Worm (Caenorhabditis elegans): ENCODE results near the gene C09H5.7.

C09H5.7 gene

DNA sequence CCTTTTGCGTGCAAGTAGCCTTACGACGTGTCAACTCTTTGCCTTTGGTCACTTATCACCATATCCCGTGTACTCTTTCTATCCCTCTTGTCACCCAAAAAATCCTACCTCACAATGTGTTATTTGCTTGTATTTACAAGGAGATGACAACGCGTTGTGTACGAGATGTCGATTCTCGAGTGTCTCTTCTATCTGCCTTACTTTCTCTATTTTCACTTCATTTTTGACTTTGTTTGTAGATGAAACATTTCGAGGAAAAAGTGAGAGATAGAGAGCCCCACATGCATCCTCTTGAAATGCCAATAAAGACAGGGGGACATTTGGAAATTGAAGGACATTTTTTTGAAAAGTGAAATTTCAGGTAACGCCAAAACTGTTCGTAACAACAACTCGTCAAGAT is 25.8 kb upstream of the C09H5.7 start:
- TF ChIP-seq mxl-3 (GFP tag; optimal IDR thresholded peaks at IDR 0.05) (no peak), ama-1 (optimal IDR thresholded peaks at IDR 0.05) (no peak)

DNA sequence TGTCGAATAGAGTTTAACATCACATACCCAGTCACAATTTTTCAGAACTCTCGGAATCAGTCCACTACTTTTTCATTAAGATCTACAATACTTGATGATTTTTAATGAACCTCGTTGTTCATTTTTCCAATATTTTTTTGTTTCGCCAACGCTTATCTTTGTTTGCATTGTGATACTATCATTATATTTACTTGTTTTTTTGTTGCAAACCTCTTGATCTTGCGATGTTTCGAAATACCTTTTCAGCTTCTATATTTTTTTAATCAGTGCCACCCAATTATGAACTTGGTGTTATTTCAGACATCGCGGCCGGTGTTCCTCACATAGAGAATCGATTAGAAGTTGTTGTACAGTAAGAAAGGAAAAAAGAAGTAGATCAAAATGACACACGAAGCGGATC is 23.6 kb upstream of the C09H5.7 start, which contains the start of gene myo-5:
myo-5 (plus strand) TSS at position 301 of the 400 bp plus-strand sequence.
- TF ChIP-seq lin-38 (GFP tag; IDR thresholded peaks at IDR 0.05), result no peak
- TF ChIP-seq nhr-42 (GFP tag; IDR thresholded peaks at IDR 0.05), result no peak
- no peak for TF ChIP-seq hif-1 (tag; optimal IDR thresholded peaks at IDR 0.05)
- TF ChIP-seq ceh-62 (tag; optimal IDR thresholded peaks at IDR 0.05), result no peak
- TF ChIP-seq Y105C5A.15 (GFP tag; IDR thresholded peaks at IDR 0.05), result no peak
- no peak for TF ChIP-seq dpl-1 (GFP tag; optimal IDR thresholded peaks at IDR 0.05)
- no peak for TF ChIP-seq F37D6.2 (tag; optimal IDR thresholded peaks at IDR 0.05)
- TF ChIP-seq F49E8.2 (tag; optimal IDR thresholded peaks at IDR 0.05; ENCODE audit: borderline replicate concordance), result no peak
- no peak for TF ChIP-seq ceh-32 (tag; optimal IDR thresholded peaks at IDR 0.05; ENCODE audit: poor library complexity)
- no peak for TF ChIP-seq mep-1 (tag; optimal IDR thresholded peaks at IDR 0.05)
- no peak for TF ChIP-seq nhr-111 (GFP tag; optimal IDR thresholded peaks at IDR 0.05)
- TF ChIP-seq snpc-1.2 (GFP tag; IDR thresholded peaks at IDR 0.05), result no peak
- TF ChIP-seq mdl-1 (tag; optimal IDR thresholded peaks at IDR 0.05), result no peak
- TF ChIP-seq sdz-12 (GFP tag; optimal IDR thresholded peaks at IDR 0.05), result no peak
- TF ChIP-seq zfp-2 (tag; optimal IDR thresholded peaks at IDR 0.05), result no peak
- no peak for TF ChIP-seq nhr-6 (tag; optimal IDR thresholded peaks at IDR 0.05)
- no peak for TF ChIP-seq madf-5 (GFP tag; IDR thresholded peaks at IDR 0.05)

DNA sequence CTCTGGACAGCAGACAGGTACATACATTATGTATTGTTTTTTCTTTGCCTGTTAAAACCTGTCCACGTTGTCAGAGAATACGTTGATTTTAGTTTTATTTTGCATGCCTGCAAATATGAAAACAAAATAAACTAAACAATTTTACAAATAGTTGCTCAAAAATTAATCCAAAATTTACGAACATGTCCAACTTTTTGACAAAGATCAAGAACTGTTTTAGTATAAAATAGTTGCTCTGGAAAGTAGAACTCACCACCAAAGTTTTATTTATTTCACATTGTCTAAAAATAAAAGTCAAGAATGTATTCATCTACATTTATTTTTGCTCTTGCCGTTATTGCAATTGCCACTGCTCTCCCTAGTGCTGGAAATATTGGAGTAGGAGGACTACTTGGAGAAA is 19.4 kb upstream of the C09H5.7 start, which contains the start of gene srlf-16:
srlf-16 (plus strand) TSS at position 301 of the 400 bp plus-strand sequence.
- TF ChIP-seq hlh-11 (tag; optimal IDR thresholded peaks at IDR 0.05) (no peak), lim-7 (GFP tag; IDR thresholded peaks at IDR 0.05) (no peak), ctbp-1 (GFP tag; IDR thresholded peaks at IDR 0.05) (no peak), fkh-10 (GFP tag; optimal IDR thresholded peaks at IDR 0.05) (no peak), mxl-2 (GFP tag; conservative IDR thresholded peaks at IDR 0.05) (no peak), lin-1 (GFP tag; IDR thresholded peaks at IDR 0.05) (no peak), unc-62 (GFP tag; optimal IDR thresholded peaks at IDR 0.05 in 1 of 2) (no peak), unc-62 (tag; optimal IDR thresholded peaks at IDR 0.05) (no peak), dve-1 (tag; optimal IDR thresholded peaks at IDR 0.05; ENCODE audit: insufficient read depth) (no peak), aha-1 (tag) (no peak), egl-27 (tag; optimal IDR thresholded peaks at IDR 0.05) (no peak), F26F4.8 (GFP tag; conservative IDR thresholded peaks at IDR 0.05) (no peak), fos-1 (tag; optimal IDR thresholded peaks at IDR 0.05) (no peak), unc-39 (tag; optimal IDR thresholded peaks at IDR 0.05) (no peak)

DNA sequence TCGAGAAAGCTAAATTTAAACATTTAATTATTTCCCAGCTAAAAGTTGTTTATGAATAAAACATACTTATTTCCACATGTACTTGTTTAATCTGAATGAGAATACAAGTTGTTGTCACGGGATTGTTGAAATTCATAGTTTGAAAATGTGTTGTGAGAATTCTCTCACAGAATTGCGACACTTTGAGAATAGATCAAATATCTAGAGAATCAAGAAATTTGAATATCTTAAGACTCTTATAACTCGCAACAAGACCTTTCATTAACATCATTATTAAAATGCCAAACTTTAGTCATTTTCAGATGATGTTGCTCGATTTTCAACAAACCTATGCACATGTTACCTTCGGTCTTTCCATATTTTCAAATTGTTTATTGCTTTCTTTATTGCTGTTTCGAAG is 17.9 kb upstream of the C09H5.7 start, which contains the start of gene str-90:
str-90 (plus strand) TSS at position 301 of the 400 bp plus-strand sequence.
- TF ChIP-seq ZK337.2 (GFP tag; IDR thresholded peaks at IDR 0.05) (no peak), nhr-42 (GFP tag; IDR thresholded peaks at IDR 0.05) (no peak), dpl-1 (GFP tag; optimal IDR thresholded peaks at IDR 0.05) (no peak), nhr-76 (tag; optimal IDR thresholded peaks at IDR 0.05) (no peak), saeg-2 (GFP tag; IDR thresholded peaks at IDR 0.05) (no peak), F44E2.7 (GFP tag; IDR thresholded peaks at IDR 0.05) (no peak), lir-3 (tag; optimal IDR thresholded peaks at IDR 0.05) (no peak), ceh-44 (GFP tag; IDR thresholded peaks at IDR 0.05) (no peak)
